Fruit fly (Drosophila melanogaster): ENCODE data around the gene CG15482.

- TF ChIP-seq CG10366 (GFP tag; IDR thresholded peaks at IDR 0.05) (no peak), scrt (GFP tag; optimal IDR thresholded peaks at IDR 0.05) (no peak), zfh1 (GFP tag; IDR thresholded peaks at IDR 0.05) (no peak), PHDP (tag; optimal IDR thresholded peaks at IDR 0.05) (no peak), nom (GFP tag; optimal IDR thresholded peaks at IDR 0.05) (no peak), Kr (GFP tag; optimal IDR thresholded peaks at IDR 0.05) (no peak), CG1233 (GFP tag; optimal IDR thresholded peaks at IDR 0.05) (no peak), gcm (GFP tag; optimal IDR thresholded peaks at IDR 0.05) (no peak), grn (GFP tag; optimal IDR thresholded peaks at IDR 0.05) (no peak), CG2120 (GFP tag; optimal IDR thresholded peaks at IDR 0.05) (no peak), CG7963 (GFP tag; IDR thresholded peaks at IDR 0.05; ENCODE audit: partially characterized antibody) (no peak), exex (tag; optimal IDR thresholded peaks at IDR 0.05) (no peak), CG8478 (optimal IDR thresholded peaks at IDR 0.05) (no peak)
These were observed 24.6 kb upstream of the CG15482 start, which contains the start of gene Jhbp14 for dm6 chr2L:13236194-13236593.

Measured in whole organism, embryonic.